Worm (Caenorhabditis elegans): Measurements from ENCODE around the gene metl-1.
A peak's percentile ranks its signal among the peaks of the same experiment; 100 is the strongest.

Gene metl-1

DNA sequence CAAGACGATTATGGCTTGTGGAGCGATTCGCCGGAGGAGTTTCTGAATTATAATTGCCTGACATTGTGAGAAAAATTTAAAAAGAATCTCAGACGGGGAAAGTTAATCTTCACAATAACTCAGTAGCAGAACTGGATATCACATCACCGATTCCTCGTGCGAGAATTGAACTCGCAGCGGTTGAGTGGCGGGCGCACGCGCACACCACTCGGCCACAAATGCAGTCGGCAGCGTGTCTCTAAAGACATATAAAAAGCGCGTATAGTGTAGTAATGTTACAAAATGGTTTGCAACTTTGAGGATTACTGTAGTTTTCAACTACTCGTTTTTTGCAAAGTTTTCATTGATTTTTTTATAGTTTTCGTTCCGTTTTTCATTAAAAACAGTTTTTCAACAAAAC lies 11.2 kb upstream of the metl-1 start (continued):
- TF ChIP-seq mdl-1 (tag; optimal IDR thresholded peaks at IDR 0.05) (peak in 1 of 2 experiments; percentile 85), aha-1 (tag; optimal IDR thresholded peaks at IDR 0.05) (no peak), irx-1 (tag; optimal IDR thresholded peaks at IDR 0.05) (peak; percentile 1), lsy-2 (tag; optimal IDR thresholded peaks at IDR 0.05) (peak; percentile 72 to 91), dsc-1 (tag; optimal IDR thresholded peaks at IDR 0.05) (peak; percentile 62), fkh-10 (GFP tag; optimal IDR thresholded peaks at IDR 0.05) (peak; percentile 40), ceh-63 (GFP tag; optimal IDR thresholded peaks at IDR 0.05) (no peak), F16B12.6 (tag; optimal IDR thresholded peaks at IDR 0.05) (peak; percentile 46), mab-9 (GFP tag; IDR thresholded peaks at IDR 0.05) (no peak), unc-86 (tag; optimal IDR thresholded peaks at IDR 0.05) (peak; percentile 16), lin-15B (tag; optimal IDR thresholded peaks at IDR 0.05) (peak; percentile 37), nhr-71 (tag; optimal IDR thresholded peaks at IDR 0.05) (peak; percentile 80), lin-13 (GFP tag; optimal IDR thresholded peaks at IDR 0.05) (no peak), blmp-1 (tag; optimal IDR thresholded peaks at IDR 0.05) (no peak), aly-2 (tag; optimal IDR thresholded peaks at IDR 0.05) (peak; percentile 69), egl-27 (tag; optimal IDR thresholded peaks at IDR 0.05) (peak in 1 of 2 experiments; percentile 25), fos-1 (tag; optimal IDR thresholded peaks at IDR 0.05) (peak; percentile 8), ceh-8 (GFP tag; optimal IDR thresholded peaks at IDR 0.05) (no peak), skn-1 (tag; optimal IDR thresholded peaks at IDR 0.05) (peak; percentile 41), unc-130 (tag; optimal IDR thresholded peaks at IDR 0.05) (peak; percentile 73), efl-1 (optimal IDR thresholded peaks at IDR 0.05) (peak; percentile 54 to 62), efl-1 (GFP tag; optimal IDR thresholded peaks at IDR 0.05 in 1 of 2) (peak; percentile 50 to 96), ceh-82 (tag; optimal IDR thresholded peaks at IDR 0.05) (peak; percentile 38 to 87 (median 46)), nhr-20 (tag; optimal IDR thresholded peaks at IDR 0.05) (peak; percentile 68), lir-3 (tag; optimal IDR thresholded peaks at IDR 0.05; ENCODE audit: poor library complexity) (peak; percentile 82), zag-1 (tag; optimal IDR thresholded peaks at IDR 0.05) (no peak), rnt-1 (tag; optimal IDR thresholded peaks at IDR 0.05) (peak; percentile 79), zip-4 (GFP tag; optimal IDR thresholded peaks at IDR 0.05) (peak; percentile 15), mef-2 (tag; optimal IDR thresholded peaks at IDR 0.05) (no peak), C16A3.4 (tag; optimal IDR thresholded peaks at IDR 0.05) (peak; percentile 83), ztf-11 (tag; optimal IDR thresholded peaks at IDR 0.05) (peak in 1 of 2 experiments; percentile 52), pag-3 (tag; optimal IDR thresholded peaks at IDR 0.05; ENCODE audit: borderline replicate concordance, insufficient read depth) (no peak), fkh-4 (tag; optimal IDR thresholded peaks at IDR 0.05; ENCODE audit: borderline replicate concordance) (no peak), ces-1 (GFP tag; optimal IDR thresholded peaks at IDR 0.05) (no peak), swsn-7 (tag; optimal IDR thresholded peaks at IDR 0.05) (peak; percentile 70), lin-35 (GFP tag; optimal IDR thresholded peaks at IDR 0.05) (peak; percentile 69 to 84), nhr-77 (tag; optimal IDR thresholded peaks at IDR 0.05) (peak; percentile 41), lin-14 (GFP tag; optimal IDR thresholded peaks at IDR 0.05) (no peak), hlh-17 (GFP tag; optimal IDR thresholded peaks at IDR 0.05; ENCODE audit: borderline replicate concordance) (no peak)

DNA sequence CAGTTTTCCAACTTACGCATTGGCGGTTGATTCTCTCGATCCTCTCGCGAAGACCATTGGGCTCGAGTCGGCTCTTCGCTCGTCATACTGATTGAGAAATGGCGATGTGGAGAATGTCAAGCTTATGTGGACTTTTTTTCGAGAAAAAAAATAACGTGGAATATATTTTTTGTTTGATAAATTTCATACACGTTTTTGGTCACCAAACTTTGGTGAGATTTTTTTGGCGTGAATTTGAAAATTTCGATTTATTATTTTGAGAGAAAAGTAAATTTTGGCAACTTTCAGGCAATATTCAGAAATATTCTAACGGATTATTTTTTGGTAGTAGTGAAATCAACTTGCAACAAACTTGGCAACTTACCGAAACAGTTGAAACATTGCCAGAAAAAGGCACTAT lies 5.7 kb upstream of the metl-1 start, which contains the start of gene W02B12.12:
W02B12.12 (minus strand) TSS at position 101 of the 400 bp plus-strand sequence.
- TF ChIP-seq lin-14 (GFP tag; optimal IDR thresholded peaks at IDR 0.05), result no peak
- TF ChIP-seq nhr-20 (tag; optimal IDR thresholded peaks at IDR 0.05), result no peak
- no peak for TF ChIP-seq zag-1 (tag; optimal IDR thresholded peaks at IDR 0.05)
- no peak for TF ChIP-seq nhr-237 (tag; optimal IDR thresholded peaks at IDR 0.05)
- TF ChIP-seq unc-30 (tag; optimal IDR thresholded peaks at IDR 0.05), result no peak
- no peak for TF ChIP-seq pqm-1 (tag; optimal IDR thresholded peaks at IDR 0.05)
- TF ChIP-seq C34B4.2 (tag; optimal IDR thresholded peaks at IDR 0.05), result no peak
- no peak for TF ChIP-seq fkh-10 (GFP tag; optimal IDR thresholded peaks at IDR 0.05)
- no peak for TF ChIP-seq sox-4 (tag; optimal IDR thresholded peaks at IDR 0.05)
- TF ChIP-seq hlh-4 (tag; optimal IDR thresholded peaks at IDR 0.05), result no peak
- no peak for TF ChIP-seq nhr-47 (tag; optimal IDR thresholded peaks at IDR 0.05)
- no peak for TF ChIP-seq snu-23 (GFP tag; optimal IDR thresholded peaks at IDR 0.05)
- no peak for TF ChIP-seq xbp-1 (tag; optimal IDR thresholded peaks at IDR 0.05)
- TF ChIP-seq nhr-76 (tag; optimal IDR thresholded peaks at IDR 0.05), result no peak
- TF ChIP-seq ztf-11 (tag; optimal IDR thresholded peaks at IDR 0.05), result no peak

Measured in whole organism, L1 larva.